Fruit fly (Drosophila melanogaster): Measurements from ENCODE around the gene Phf7.

- TF ChIP-seq CG4318 (GFP tag; optimal IDR thresholded peaks at IDR 0.05) = no peak
- TF ChIP-seq Ets96B (tag; optimal IDR thresholded peaks at IDR 0.05) = no peak
- TF ChIP-seq CG9139 (GFP tag; optimal IDR thresholded peaks at IDR 0.05) = no peak
- TF ChIP-seq CG7368 (GFP tag; optimal IDR thresholded peaks at IDR 0.05) = no peak
- no peak for TF ChIP-seq pdm3 (GFP tag; optimal IDR thresholded peaks at IDR 0.05)
- no peak for TF ChIP-seq CG6792 (GFP tag; optimal IDR thresholded peaks at IDR 0.05)
- TF ChIP-seq CG1621 (tag; optimal IDR thresholded peaks at IDR 0.05) = no peak
- TF ChIP-seq dsx (GFP tag; optimal IDR thresholded peaks at IDR 0.05; ENCODE audit: poor library complexity, severe bottlenecking) = no peak
- no peak for TF ChIP-seq net (GFP tag; optimal IDR thresholded peaks at IDR 0.05)
These were observed 26.1 kb downstream of the Phf7 start, which contains the start of gene CG42583 for dm6 chrX:20139493-20139892.
